Fruit fly (Drosophila melanogaster): ENCODE measurements around the gene CG31815.

DNA sequence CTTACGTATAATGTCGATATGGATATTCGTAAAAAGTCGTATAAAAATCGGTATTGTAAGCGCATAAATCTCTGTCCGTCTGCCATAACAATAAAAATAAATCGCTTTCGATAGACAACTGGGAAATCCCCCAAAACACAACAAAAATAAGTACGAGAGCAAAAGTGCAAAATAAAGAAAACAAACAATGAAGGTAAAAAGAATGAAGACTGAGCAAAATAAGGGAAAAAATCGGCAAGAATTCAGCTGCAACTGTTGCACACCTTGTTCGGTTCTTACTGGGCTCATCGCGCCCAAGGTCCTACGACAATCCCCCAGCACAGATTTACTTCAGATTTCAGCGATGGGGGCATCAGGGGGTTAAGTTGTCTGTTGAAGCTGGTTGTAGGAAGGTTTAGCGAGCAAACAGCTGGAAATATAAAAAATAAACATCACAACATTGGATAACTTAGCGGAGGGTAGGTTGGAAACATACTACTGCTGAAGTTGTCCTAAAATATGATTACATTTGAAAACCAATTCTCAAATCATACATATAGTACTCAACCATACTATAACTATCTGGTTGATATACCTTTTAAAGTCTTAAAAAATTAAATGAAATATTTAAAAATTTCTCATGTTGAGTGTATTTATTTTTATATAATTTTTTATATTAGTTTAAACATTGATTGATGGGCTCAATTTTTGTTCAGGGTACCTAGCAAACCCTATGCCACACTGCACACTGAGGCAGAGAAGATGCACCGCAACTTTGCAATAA lies 15.1 kb upstream of the CG31815 start:
- TF ChIP-seq psq (optimal IDR thresholded peaks at IDR 0.05) (no peak), Myc (optimal IDR thresholded peaks at IDR 0.05) (no peak), insv (optimal IDR thresholded peaks at IDR 0.05) (no peak), ttk (optimal IDR thresholded peaks at IDR 0.05) (no peak), h (optimal IDR thresholded peaks at IDR 0.05) (no peak), Sin3A (optimal IDR thresholded peaks at IDR 0.05) (no peak)
